Fruit fly (Drosophila melanogaster): ENCODE data around the gene CG31200.

DNA sequence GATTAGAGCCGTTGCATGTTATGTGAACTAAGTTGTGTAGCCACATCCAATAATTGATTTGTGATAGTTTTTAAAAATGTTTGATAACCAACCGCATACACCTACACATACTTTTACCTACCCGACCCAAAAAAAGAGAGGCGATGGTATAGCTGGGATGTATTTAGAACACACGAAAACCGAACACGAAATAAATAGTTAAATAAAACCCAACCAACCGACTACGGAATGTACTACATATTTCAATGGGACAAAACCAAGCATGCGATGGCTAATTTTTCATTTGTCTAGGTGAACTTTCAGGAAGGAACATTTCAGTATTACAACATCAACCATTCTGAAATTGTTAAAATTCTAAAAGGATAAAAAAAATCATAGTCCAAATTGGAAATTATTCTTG, 11.3 kb upstream of the CG31200 start, which contains the start of gene Syp:
- TF ChIP-seq E2f2 (GFP tag; IDR thresholded peaks at IDR 0.05) (no peak), onecut (GFP tag; IDR thresholded peaks at IDR 0.05) (no peak)
